Worm (Caenorhabditis elegans) whole organism, early embryonic: ENCODE results near the gene F58E6.13.

Experiments used
- aly-1 ChIP-seq: sonication (generic microtip); optimal IDR thresholded peaks from 2 replicates; lab custom pipeline; 2016; ENCODE audit warnings: missing genetic modification characterization, missing compliant biosample characterization
- ama-1 ChIP-seq: fragments of 150-350 bp; optimal IDR thresholded peaks from 2 replicates; lab custom pipeline; 2014
- ceh-36 ChIP-seq: sonication (generic microtip); optimal IDR thresholded peaks from 2 replicates; lab custom pipeline; 2016; ENCODE audit warnings: missing genetic modification characterization, inconsistent platforms, missing compliant biosample characterization
- ets-7 ChIP-seq: sonication (generic microtip); optimal IDR thresholded peaks from 2 replicates; lab custom pipeline; 2016; ENCODE audit warnings: missing genotype, missing genetic modification characterization, missing compliant biosample characterization
- flt-1 ChIP-seq: fragments of 200-800 bp; sonication (Bioruptor generic); IDR thresholded peaks from 2 replicates; pipeline ENCODE4 v1.3.6; 2022; ENCODE audit warnings: missing genetic modification characterization, missing compliant biosample characterization

DNA sequence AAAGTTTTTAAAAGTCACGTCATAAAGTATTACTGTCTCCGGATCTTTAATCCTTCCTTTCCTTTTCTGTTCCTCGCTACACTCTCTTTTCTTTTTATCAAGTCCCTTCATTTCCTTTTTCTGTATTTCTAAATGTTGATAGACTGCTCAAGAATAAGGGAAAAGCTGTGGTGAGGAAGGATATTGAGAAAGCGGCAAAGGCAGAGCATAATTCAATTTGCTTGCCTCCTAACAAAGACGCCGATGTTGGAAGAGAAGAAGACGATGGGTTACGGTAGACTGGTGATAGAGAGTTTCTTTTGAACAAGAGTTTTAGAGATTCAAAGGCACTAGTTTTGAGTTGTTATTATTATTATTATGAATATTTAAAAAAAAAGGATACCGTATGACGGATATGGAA is 20.6 kb downstream of the F58E6.13 start:
- TF ChIP-seq ceh-36 (tag; lab: Kevin White, UChicago) (no peak), ets-7 (tag; lab: Kevin White, UChicago) (no peak), aly-1 (tag; lab: Kevin White, UChicago) (no peak), ama-1 (lab: Kevin White, UChicago) (no peak), flt-1 (no peak)
